Fruit fly (Drosophila melanogaster) whole organism, prepupa: ENCODE measurements around the gene nolo.

Experiments
- CG10669 ChIP-seq: fragments of 200-800 bp; sonication (Bioruptor generic); optimal IDR thresholded peaks from 3 replicates; lab custom pipeline; 2018; ENCODE audit warnings: missing biosample characterization, mild to moderate bottlenecking, missing genetic modification characterization, moderate library complexity
- CG11294 ChIP-seq: fragments of 200-800 bp; sonication (Bioruptor generic); IDR thresholded peaks from 2 replicates; pipeline ENCODE4 v1.3.6; 2022; ENCODE audit warnings: missing biosample characterization, missing genetic modification characterization
- CG11762 ChIP-seq: fragments of 200-800 bp; sonication (Bioruptor generic); optimal IDR thresholded peaks from 3 replicates; lab custom pipeline; 2016; ENCODE audit warnings: missing biosample characterization, missing genetic modification characterization; ENCODE audit not compliant: insufficient read depth
- CG1621 ChIP-seq: fragments of 200-800 bp; sonication (Bioruptor generic); optimal IDR thresholded peaks from 3 replicates; lab custom pipeline; 2018; ENCODE audit warnings: missing biosample characterization, mild to moderate bottlenecking, missing genetic modification characterization
- CG3032 ChIP-seq: fragments of 200-800 bp; optimal IDR thresholded peaks from 2 replicates; lab custom pipeline; 2019; ENCODE audit warnings: missing biosample characterization, mild to moderate bottlenecking, missing genetic modification characterization, moderate library complexity
- CG31627 ChIP-seq: fragments of 200-800 bp; sonication (Bioruptor generic); optimal IDR thresholded peaks from 3 replicates; lab custom pipeline; 2016; ENCODE audit warnings: missing biosample characterization, missing genetic modification characterization
- CG32006 ChIP-seq: fragments of 200-800 bp; sonication (Bioruptor generic); optimal IDR thresholded peaks from 3 replicates; lab custom pipeline; 2017; ENCODE audit warnings: missing biosample characterization, mild to moderate bottlenecking, missing genetic modification characterization
- CG34406 ChIP-seq: fragments of 200-800 bp; sonication (Bioruptor generic); optimal IDR thresholded peaks from 3 replicates; lab custom pipeline; 2016; ENCODE audit warnings: missing biosample characterization, missing genetic modification characterization
- CG4318 ChIP-seq: fragments of 200-800 bp; sonication (Bioruptor generic); optimal IDR thresholded peaks from 3 replicates; lab custom pipeline; 2017; ENCODE audit warnings: missing biosample characterization, mild to moderate bottlenecking, missing genetic modification characterization
- CG6163 ChIP-seq: fragments of 200-800 bp; sonication (Bioruptor generic); IDR thresholded peaks from 3 replicates; pipeline ENCODE4 v1.3.6; 2022; ENCODE audit warnings: missing biosample characterization, missing genetic modification characterization
- CG6276 ChIP-seq: fragments of 200-800 bp; sonication (Bioruptor generic); optimal IDR thresholded peaks from 2 replicates; lab custom pipeline; 2017; ENCODE audit warnings: missing biosample characterization, mild to moderate bottlenecking, missing genetic modification characterization
- CG6792 ChIP-seq: fragments of 200-800 bp; sonication (Bioruptor generic); optimal IDR thresholded peaks from 3 replicates; lab custom pipeline; 2016; ENCODE audit warnings: missing biosample characterization, missing genetic modification characterization
- CG6808 ChIP-seq: fragments of 200-800 bp; sonication (Bioruptor generic); optimal IDR thresholded peaks from 3 replicates; lab custom pipeline; 2017; ENCODE audit warnings: missing biosample characterization, missing genetic modification characterization, mild to moderate bottlenecking, moderate library complexity, missing genetic modification reagents
- CG6854 ChIP-seq: fragments of 200-800 bp; sonication (Bioruptor generic); optimal IDR thresholded peaks from 2 replicates; lab custom pipeline; 2017; ENCODE audit warnings: missing biosample characterization, mild to moderate bottlenecking, missing genetic modification characterization
- CG8119 ChIP-seq: fragments of 200-800 bp; sonication (Bioruptor generic); IDR thresholded peaks from 3 replicates; pipeline ENCODE4 v1.3.6; 2022; ENCODE audit warnings: missing biosample characterization, missing genetic modification characterization
- CG8319 ChIP-seq: fragments of 200-800 bp; sonication (Bioruptor generic); optimal IDR thresholded peaks from 3 replicates; lab custom pipeline; 2016; ENCODE audit warnings: missing biosample characterization, missing genetic modification characterization
- CG9139 ChIP-seq: fragments of 200-800 bp; sonication (Bioruptor generic); optimal IDR thresholded peaks from 3 replicates; lab custom pipeline; 2017; ENCODE audit warnings: missing biosample characterization, mild to moderate bottlenecking, missing genetic modification characterization
- Eip75B ChIP-seq: fragments of 200-800 bp; sonication (Bioruptor generic); optimal IDR thresholded peaks from 3 replicates; lab custom pipeline; 2016; ENCODE audit warnings: missing biosample characterization, missing genetic modification characterization
- Eip78C ChIP-seq: fragments of 200-800 bp; sonication (Bioruptor generic); peaks from one replicate; lab custom pipeline; 2016; ENCODE audit warnings: missing biosample characterization, missing genetic modification characterization
- Eip93F ChIP-seq: fragments of 200-800 bp; sonication (Bioruptor generic); optimal IDR thresholded peaks from 2 replicates; lab custom pipeline; 2016; ENCODE audit warnings: missing biosample characterization, mild to moderate bottlenecking, missing genetic modification characterization
- Ets21C ChIP-seq: fragments of 200-800 bp; sonication (Bioruptor generic); optimal IDR thresholded peaks from 3 replicates; lab custom pipeline; 2016; ENCODE audit warnings: missing biosample characterization, missing genetic modification characterization
- Ets96B ChIP-seq: fragments of 200-800 bp; optimal IDR thresholded peaks from 2 replicates; lab custom pipeline; 2019; ENCODE audit warnings: missing biosample characterization, mild to moderate bottlenecking, missing genetic modification characterization, moderate library complexity
- Hr4 ChIP-seq: fragments of 200-800 bp; sonication (Bioruptor generic); optimal IDR thresholded peaks from 3 replicates; lab custom pipeline; 2016; ENCODE audit warnings: missing biosample characterization, missing genetic modification characterization
- Lpt ChIP-seq: fragments of 200-800 bp; sonication (Bioruptor generic); optimal IDR thresholded peaks from 3 replicates; lab custom pipeline; 2016; ENCODE audit warnings: missing biosample characterization, missing genetic modification characterization
- OdsH ChIP-seq: fragments of 200-800 bp; sonication (Bioruptor generic); optimal IDR thresholded peaks from 3 replicates; lab custom pipeline; 2016; ENCODE audit warnings: missing biosample characterization, missing genetic modification characterization
- Smox ChIP-seq: fragments of 200-800 bp; sonication (Bioruptor generic); optimal IDR thresholded peaks from 3 replicates; lab custom pipeline; 2016; ENCODE audit warnings: missing biosample characterization, missing genetic modification characterization
- Sox102F ChIP-seq: fragments of 200-800 bp; sonication (Bioruptor generic); optimal IDR thresholded peaks from 2 replicates; lab custom pipeline; 2016; ENCODE audit warnings: missing biosample characterization, mild to moderate bottlenecking, missing genetic modification characterization
- Sox14 ChIP-seq: fragments of 200-800 bp; sonication (Bioruptor generic); optimal IDR thresholded peaks from 3 replicates; lab custom pipeline; 2016; ENCODE audit warnings: missing biosample characterization, missing genetic modification characterization
- achi ChIP-seq: fragments of 200-800 bp; sonication (Bioruptor generic); optimal IDR thresholded peaks from 3 replicates; lab custom pipeline; 2016; ENCODE audit warnings: missing biosample characterization, missing genetic modification characterization
- dsx ChIP-seq: fragments of 200-800 bp; optimal IDR thresholded peaks from 3 replicates; lab custom pipeline; 2019; ENCODE audit warnings: missing biosample characterization, mild to moderate bottlenecking, missing genetic modification characterization, moderate library complexity; ENCODE audit not compliant: poor library complexity, severe bottlenecking
- eg ChIP-seq: fragments of 200-800 bp; sonication (Bioruptor generic); IDR thresholded peaks from 3 replicates; pipeline ENCODE4 v1.3.6; 2022; ENCODE audit warnings: missing biosample characterization, missing genetic modification characterization
- esn ChIP-seq: fragments of 200-800 bp; sonication (Bioruptor generic); optimal IDR thresholded peaks from 2 replicates; lab custom pipeline; 2016; ENCODE audit warnings: missing biosample characterization, mild to moderate bottlenecking, missing genetic modification characterization, moderate library complexity
- fd85E ChIP-seq: fragments of 200-800 bp; sonication (Bioruptor generic); optimal IDR thresholded peaks from 3 replicates; lab custom pipeline; 2016; ENCODE audit warnings: missing biosample characterization, missing genetic modification characterization
- pdm3 ChIP-seq: fragments of 200-800 bp; sonication (Bioruptor generic); optimal IDR thresholded peaks from 3 replicates; lab custom pipeline; 2016; ENCODE audit warnings: missing biosample characterization, missing genetic modification characterization
- spab ChIP-seq: fragments of 200-800 bp; sonication (Bioruptor generic); optimal IDR thresholded peaks from 2 replicates; lab custom pipeline; 2017; ENCODE audit warnings: missing biosample characterization, mild to moderate bottlenecking, missing genetic modification characterization, missing genetic modification reagents
- svp ChIP-seq: fragments of 200-800 bp; sonication (Bioruptor generic); peaks from one replicate; lab custom pipeline; 2016; ENCODE audit warnings: missing biosample characterization, missing genetic modification characterization
- topi ChIP-seq: fragments of 200-800 bp; sonication (Bioruptor generic); optimal IDR thresholded peaks from 3 replicates; lab custom pipeline; 2016; ENCODE audit warnings: missing biosample characterization, missing genetic modification characterization

Gene nolo

DNA sequence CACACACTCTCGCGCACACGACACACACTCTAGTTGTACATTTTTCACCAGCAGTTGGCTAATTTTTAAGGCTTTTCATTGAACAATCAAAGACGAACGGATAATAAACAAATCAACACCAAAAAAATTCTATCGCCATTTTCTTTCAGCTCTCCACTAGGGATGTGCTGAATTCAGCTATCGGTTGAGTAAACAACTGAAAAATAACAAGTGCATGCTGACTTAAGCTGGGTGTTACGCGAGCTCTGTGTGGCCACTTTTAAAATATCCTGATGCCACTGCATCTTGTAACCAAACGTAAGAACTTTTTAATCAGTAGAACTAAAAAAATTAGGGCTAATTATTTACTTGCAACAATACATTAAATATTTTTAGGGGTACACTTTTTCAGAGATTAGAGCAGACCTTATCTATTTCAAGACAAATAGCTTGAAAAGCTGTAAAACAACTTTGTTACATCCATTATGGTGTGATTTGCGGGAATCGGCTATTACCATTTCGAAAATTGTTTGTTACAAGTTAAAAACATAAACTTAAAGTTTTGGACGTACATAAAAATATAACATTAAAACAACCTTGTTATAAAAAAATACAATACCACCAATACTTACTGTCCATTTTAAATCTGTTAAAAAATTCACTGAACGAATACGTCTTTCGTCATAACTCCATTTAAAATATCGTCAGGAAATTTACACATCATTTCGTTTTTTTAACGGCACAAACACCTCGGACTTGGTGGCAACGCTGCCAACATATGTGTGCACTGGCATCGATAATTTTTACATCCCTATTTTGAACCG lies 73.6 kb downstream of the nolo start, which contains the start of the genes step and CG1416 (continued):
- no peak; the same call in 1 of the 2 replicates for TF ChIP-seq CG11294
- TF ChIP-seq spab (GFP tag; lab: Kevin White, UChicago) = no peak
- TF ChIP-seq Eip75B (GFP tag; lab: Kevin White, UChicago) = peak; percentile 38
- TF ChIP-seq CG10669 (GFP tag; lab: Kevin White, UChicago) = no peak
- TF ChIP-seq CG11762 = no peak
- peak; percentile 50 for TF ChIP-seq CG3032 (tag; lab: Kevin White, UChicago)
- peak; percentile 45 for TF ChIP-seq Sox102F
- TF ChIP-seq CG4318 (GFP tag; lab: Kevin White, UChicago) = peak; percentile 48
- no peak for TF ChIP-seq CG6276 (GFP tag; lab: Kevin White, UChicago)

dm6 chr2L:21758067-21758398 lies 74.1 kb downstream of the nolo start:
- TF ChIP-seq achi (no peak), topi (GFP tag; lab: Kevin White, UChicago) (no peak), CG6792 (GFP tag; lab: Kevin White, UChicago) (no peak), fd85E (no peak), CG11294 (no peak), CG3032 (tag; lab: Kevin White, UChicago) (no peak), CG31627 (GFP tag; lab: Kevin White, UChicago) (no peak)

dm6 chr2L:21764934-21765333 lies 81.0 kb downstream of the nolo start:
- TF ChIP-seq CG32006 (no peak), pdm3 (no peak), Hr4 (GFP tag; lab: Kevin White, UChicago) (no peak), svp (peak; percentile 54), CG6854 (GFP tag; lab: Kevin White, UChicago) (no peak), Ets21C (GFP tag; lab: Kevin White, UChicago) (no peak), CG8119 (GFP tag; lab: Robert Waterston, UW) (no peak), CG1621 (tag; lab: Kevin White, UChicago) (no peak), CG6163 (GFP tag; lab: Robert Waterston, UW) (no peak), Ets96B (tag; lab: Kevin White, UChicago) (no peak), Eip93F (GFP tag; lab: Kevin White, UChicago) (no peak), CG6808 (no peak), topi (GFP tag; lab: Kevin White, UChicago) (no peak), OdsH (GFP tag; lab: Kevin White, UChicago) (no peak), dsx (GFP tag; lab: Kevin White, UChicago) (no peak), Lpt (GFP tag; lab: Kevin White, UChicago) (no peak), Smox (peak; percentile 16), CG9139 (GFP tag; lab: Kevin White, UChicago) (no peak), Sox14 (GFP tag; lab: Kevin White, UChicago) (peak; percentile 0), CG8319 (GFP tag; lab: Kevin White, UChicago) (no peak), eg (GFP tag; lab: Robert Waterston, UW) (no peak), esn (GFP tag; lab: Kevin White, UChicago) (peak; percentile 16), CG6792 (GFP tag; lab: Kevin White, UChicago) (no peak), Sox102F (peak; percentile 1), Eip78C (GFP tag; lab: Kevin White, UChicago) (peak; percentile 44)

DNA sequence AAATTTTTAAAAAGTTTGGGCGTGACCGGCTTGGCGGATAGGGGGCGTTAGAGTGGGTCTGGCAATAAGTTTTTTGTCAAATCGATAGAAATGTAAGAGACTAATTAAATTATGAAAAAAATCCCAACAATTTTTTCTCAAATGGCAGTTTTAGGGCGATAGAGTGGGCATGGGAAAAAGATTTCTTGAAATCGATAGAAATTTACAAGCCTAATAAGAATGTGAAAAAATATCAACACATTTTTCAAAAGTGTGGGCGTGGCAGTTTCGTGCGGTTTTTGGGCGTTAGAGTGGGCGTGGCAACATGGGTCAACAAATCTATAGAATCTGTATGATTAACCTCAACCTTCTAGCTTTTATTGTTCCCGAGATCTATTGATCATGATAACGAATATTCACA lies 85.6 kb downstream of the nolo start:
- TF ChIP-seq CG10669 (GFP tag; lab: Kevin White, UChicago) = no peak
- no peak for TF ChIP-seq CG6163 (GFP tag; lab: Robert Waterston, UW)
- TF ChIP-seq CG34406 (GFP tag; lab: Kevin White, UChicago) = no peak
- no peak for TF ChIP-seq achi
